Worm (Caenorhabditis elegans) whole organism, L2 larva: ENCODE measurements around the gene srh-104.

Source experiments
- R02D3.7 ChIP-seq: fragments of 150-350 bp; optimal IDR thresholded peaks from 2 replicates; lab custom pipeline; 2014; ENCODE audit warnings: missing biosample characterization, missing genetic modification characterization
- ama-1 ChIP-seq: fragments of 150-350 bp; optimal IDR thresholded peaks from 2 replicates; lab custom pipeline; 2018; ENCODE audit warnings: inconsistent platforms
- egl-27 ChIP-seq: sonication (generic microtip); optimal IDR thresholded peaks from 3 replicates; lab custom pipeline; 2017; ENCODE audit warnings: missing biosample characterization, missing genetic modification reagents, missing genetic modification characterization
- lin-11 ChIP-seq: fragments of 150-350 bp; sonication (generic microtip); optimal IDR thresholded peaks from 2 replicates; lab custom pipeline; 2014; ENCODE audit warnings: missing biosample characterization, missing genetic modification characterization, inconsistent platforms, mixed read lengths
- ztf-11 ChIP-seq: sonication (generic microtip); optimal IDR thresholded peaks from 2 replicates; lab custom pipeline; 2017; ENCODE audit warnings: missing biosample characterization, missing genetic modification characterization
- ztf-4 ChIP-seq: fragments of 150-350 bp; optimal IDR thresholded peaks from 2 replicates; lab custom pipeline; 2014; ENCODE audit warnings: missing biosample characterization, missing genetic modification characterization

- TF ChIP-seq egl-27 (no peak), ama-1 (no peak), lin-11 (tag; lab: Kevin White, UChicago) (no peak), ztf-11 (no peak), ztf-4 (tag; lab: Kevin White, UChicago) (no peak), R02D3.7 (tag; lab: Kevin White, UChicago) (no peak)
These were observed 43.6 kb upstream of the srh-104 start, which contains the start of gene F28G4.3 for ce11 chrV:16287619-16288018.
